Fruit fly (Drosophila melanogaster): ENCODE results near the gene Six4.

Six4 gene

DNA sequence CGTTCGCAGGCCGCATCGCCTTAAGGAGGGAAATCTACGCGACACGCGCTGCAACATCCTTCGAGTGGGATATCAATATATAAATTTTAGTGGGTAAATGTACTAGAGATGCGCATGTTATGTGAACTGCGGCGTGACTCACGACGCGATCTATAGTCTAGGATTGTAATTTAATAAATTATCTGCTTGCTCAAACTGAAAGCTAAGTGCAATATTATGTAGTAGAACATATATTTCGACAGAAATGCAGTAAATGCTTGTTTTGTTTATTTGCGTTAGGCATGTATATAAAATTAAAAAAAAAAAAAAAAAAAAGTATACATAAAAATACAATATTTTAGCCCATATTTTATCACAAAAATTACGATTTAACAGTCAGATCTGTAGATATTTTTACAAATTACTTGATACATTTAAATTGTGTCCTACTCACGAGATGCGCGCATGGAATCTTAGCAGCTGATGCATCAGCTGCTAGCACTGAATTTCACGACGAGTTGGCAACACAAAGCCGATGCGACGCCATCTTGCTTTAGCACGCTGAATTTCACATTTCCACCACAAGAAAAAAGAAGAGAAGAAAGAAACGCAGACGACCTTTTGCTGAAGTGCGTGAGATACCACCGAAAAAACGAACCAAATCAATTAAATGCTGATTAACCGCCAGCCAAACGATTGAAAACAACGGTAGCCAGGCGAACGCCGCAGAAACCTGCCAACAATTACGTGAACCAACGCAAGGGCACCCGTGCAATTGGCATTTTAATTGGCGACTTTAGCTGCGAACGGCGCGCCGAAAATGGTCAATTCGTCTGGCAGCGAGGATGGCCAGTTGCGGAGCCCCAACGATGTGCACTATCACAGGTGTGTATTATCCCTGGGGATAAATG is 21.3 kb downstream of the Six4 start, which contains the start of the genes CG4042 and Pitslre (continued):
- TF ChIP-seq dsx (GFP tag; optimal IDR thresholded peaks at IDR 0.05; ENCODE audit: poor library complexity, severe bottlenecking) (no peak), CG11902 (GFP tag; optimal IDR thresholded peaks at IDR 0.05) (peak; percentile 24), Gug (GFP tag; IDR thresholded peaks at IDR 0.05) (0 out of 2 replicates have a peak, but pooled peaks have one; percentile 17), CG6854 (GFP tag; optimal IDR thresholded peaks at IDR 0.05) (no peak), Sox14 (GFP tag; optimal IDR thresholded peaks at IDR 0.05) (peak; percentile 13), CG3919 (GFP tag; optimal IDR thresholded peaks at IDR 0.05) (peak; percentile 66), Eip78C (GFP tag) (peak; percentile 76), fd59A (GFP tag; optimal IDR thresholded peaks at IDR 0.05) (no peak), net (GFP tag; optimal IDR thresholded peaks at IDR 0.05) (peak; percentile 15), fkh (GFP tag; optimal IDR thresholded peaks at IDR 0.05) (no peak), CG6808 (GFP tag; optimal IDR thresholded peaks at IDR 0.05) (no peak), Sox102F (GFP tag; optimal IDR thresholded peaks at IDR 0.05) (peak; percentile 54), CG8632 (GFP tag; optimal IDR thresholded peaks at IDR 0.05) (peak; percentile 58), Blimp-1 (GFP tag; optimal IDR thresholded peaks at IDR 0.05) (no peak), CG32006 (GFP tag; optimal IDR thresholded peaks at IDR 0.05) (peak; percentile 29), CG1621 (tag; optimal IDR thresholded peaks at IDR 0.05) (no peak), CG6792 (GFP tag; optimal IDR thresholded peaks at IDR 0.05) (peak; percentile 34), CG10631 (GFP tag; optimal IDR thresholded peaks at IDR 0.05) (peak; percentile 76), achi (GFP tag; optimal IDR thresholded peaks at IDR 0.05) (peak; percentile 59), vri (GFP tag; optimal IDR thresholded peaks at IDR 0.05) (no peak), pdm3 (GFP tag; optimal IDR thresholded peaks at IDR 0.05) (peak; percentile 41), CG9139 (GFP tag; optimal IDR thresholded peaks at IDR 0.05) (no peak), CG11294 (GFP tag; IDR thresholded peaks at IDR 0.05) (no peak), topi (GFP tag; optimal IDR thresholded peaks at IDR 0.05) (no peak), svp (GFP tag) (no peak), Hr39 (GFP tag; optimal IDR thresholded peaks at IDR 0.05) (peak; percentile 28), CG16779 (tag; optimal IDR thresholded peaks at IDR 0.05) (no peak)

DNA sequence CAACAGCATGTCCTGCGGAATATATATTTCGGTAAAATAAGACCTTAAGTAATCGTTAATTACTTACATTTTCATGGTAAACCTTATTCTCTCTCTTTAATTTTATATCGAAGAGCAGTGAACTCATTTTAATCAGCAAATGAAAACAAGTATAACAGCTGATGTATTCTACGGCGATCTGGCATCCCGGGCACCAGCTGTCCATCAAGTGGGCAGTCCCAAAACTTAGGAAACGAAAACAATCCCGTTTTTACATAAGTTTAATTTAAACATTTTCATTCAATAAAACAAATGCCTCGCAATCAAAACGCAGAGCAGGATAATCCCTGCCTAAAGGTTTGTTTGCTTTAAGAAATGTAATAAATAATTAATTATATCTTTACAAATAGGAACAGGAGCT is 23.2 kb downstream of the Six4 start, which contains the start of the genes CG4074 and CG4186:
TSS of gene CG4074 (minus strand) at position 151 of the 400 bp plus-strand sequence.
TSS of gene CG4186 (plus strand) at position 237 of the 400 bp plus-strand sequence.
- TF ChIP-seq Eip78C (GFP tag) = peak; percentile 51
- peak; percentile 45 for TF ChIP-seq fkh (GFP tag; optimal IDR thresholded peaks at IDR 0.05)
- peak; percentile 27 for TF ChIP-seq vri (GFP tag; optimal IDR thresholded peaks at IDR 0.05)
- no peak for TF ChIP-seq Sox15 (GFP tag; optimal IDR thresholded peaks at IDR 0.05)

DNA sequence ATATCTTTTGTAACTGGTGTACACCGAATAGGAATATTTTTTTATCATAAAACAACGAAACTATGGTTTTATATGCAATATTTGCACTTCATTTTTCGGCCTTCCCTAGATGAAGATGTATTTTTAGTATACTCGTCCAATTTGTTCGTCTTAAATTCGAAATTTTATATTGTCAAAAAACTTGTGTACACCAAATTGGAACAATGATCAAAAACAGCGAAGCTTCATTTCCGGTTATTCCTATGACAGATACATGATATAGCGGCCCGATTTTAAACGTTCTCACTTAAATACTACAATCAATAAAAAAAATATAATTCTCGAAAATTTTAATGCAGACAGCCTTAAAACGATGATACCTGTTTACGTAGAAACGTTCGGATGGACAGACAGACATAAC is 25.4 kb downstream of the Six4 start:
- TF ChIP-seq achi (GFP tag; optimal IDR thresholded peaks at IDR 0.05) = no peak
- TF ChIP-seq CG11762 (GFP tag; optimal IDR thresholded peaks at IDR 0.05; ENCODE audit: insufficient read depth) = no peak
- no peak for TF ChIP-seq CG6792 (GFP tag; optimal IDR thresholded peaks at IDR 0.05)
- TF ChIP-seq CG15336 (GFP tag; IDR thresholded peaks at IDR 0.05) = no peak
- TF ChIP-seq acj6 (GFP tag; optimal IDR thresholded peaks at IDR 0.05) = no peak
- no peak for TF ChIP-seq OdsH (GFP tag; optimal IDR thresholded peaks at IDR 0.05)

DNA sequence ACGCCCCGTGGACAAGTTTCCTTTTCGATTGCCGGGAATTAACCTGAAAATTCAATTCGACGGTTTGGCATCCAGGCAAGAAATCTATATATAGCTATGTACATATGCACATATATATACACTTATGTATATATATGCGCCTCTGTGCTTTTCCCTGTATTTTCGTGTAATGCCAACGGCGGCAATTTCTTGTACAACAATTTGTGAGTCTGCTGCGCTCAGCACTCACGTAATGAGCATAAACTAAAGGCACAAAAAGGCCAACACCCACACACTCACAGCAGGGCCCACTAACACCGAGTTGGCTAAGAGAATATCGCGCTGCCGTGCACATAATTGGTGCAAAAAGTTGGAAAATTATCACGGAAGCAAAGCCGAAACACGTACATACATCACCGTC is 31.1 kb downstream of the Six4 start:
- TF ChIP-seq CG31627 (GFP tag; optimal IDR thresholded peaks at IDR 0.05) (no peak), topi (GFP tag; optimal IDR thresholded peaks at IDR 0.05) (no peak), CG6792 (GFP tag; optimal IDR thresholded peaks at IDR 0.05) (no peak), CG8632 (GFP tag; optimal IDR thresholded peaks at IDR 0.05) (no peak), svp (GFP tag) (no peak), fd59A (GFP tag; optimal IDR thresholded peaks at IDR 0.05) (no peak), salr (GFP tag; optimal IDR thresholded peaks at IDR 0.05) (no peak), acj6 (GFP tag; optimal IDR thresholded peaks at IDR 0.05) (no peak), CG6276 (GFP tag; optimal IDR thresholded peaks at IDR 0.05) (no peak), CG6808 (GFP tag; optimal IDR thresholded peaks at IDR 0.05) (no peak), Hr39 (GFP tag; optimal IDR thresholded peaks at IDR 0.05) (no peak), Sox14 (GFP tag; optimal IDR thresholded peaks at IDR 0.05) (no peak), Eip93F (GFP tag; optimal IDR thresholded peaks at IDR 0.05) (no peak), CG3032 (tag; optimal IDR thresholded peaks at IDR 0.05) (no peak), eg (GFP tag; IDR thresholded peaks at IDR 0.05) (no peak), Eip78C (GFP tag) (no peak), Lpt (GFP tag; optimal IDR thresholded peaks at IDR 0.05) (no peak), CG6163 (GFP tag; IDR thresholded peaks at IDR 0.05) (no peak), Smox (GFP tag; optimal IDR thresholded peaks at IDR 0.05) (no peak)
